Fruit fly (Drosophila melanogaster): Measurements from ENCODE around the gene LManII.
A peak's percentile ranks its signal among the peaks of the same experiment; 100 is the strongest.

Gene LManII

dm6 chr2L:10430802-10431476, 26.5 kb upstream of the LManII start, which contains the start of the genes Bug22 and TfIIB (continued):
- peak; percentile 26 for TF ChIP-seq CG4282 (GFP tag; optimal IDR thresholded peaks at IDR 0.05)
- no peak for TF ChIP-seq Dip2 (GFP tag; IDR thresholded peaks at IDR 0.05)
- TF ChIP-seq Dip3 (GFP tag; optimal IDR thresholded peaks at IDR 0.05): peak; percentile 70
- TF ChIP-seq chif (GFP tag; optimal IDR thresholded peaks at IDR 0.05): peak; percentile 35 to 41
- peak; percentile 11 for TF ChIP-seq wek (GFP tag; optimal IDR thresholded peaks at IDR 0.05)
- TF ChIP-seq CG5180 (GFP tag; optimal IDR thresholded peaks at IDR 0.05): no peak
- TF ChIP-seq CG7556 (GFP tag; optimal IDR thresholded peaks at IDR 0.05): peak; percentile 69
- peak; percentile 89 for TF ChIP-seq MBD-R2 (GFP tag; IDR thresholded peaks at IDR 0.05)
- TF ChIP-seq B-H1 (GFP tag; IDR thresholded peaks at IDR 0.05): peak; percentile 43; the same call in 1 of the 3 replicates
- peak; percentile 70 for TF ChIP-seq CG14441 (GFP tag; IDR thresholded peaks at IDR 0.05)
- no peak for TF ChIP-seq dimm (GFP tag; IDR thresholded peaks at IDR 0.05)
- no peak for TF ChIP-seq da (GFP tag; optimal IDR thresholded peaks at IDR 0.05)
- TF ChIP-seq gsb-n (tag; optimal IDR thresholded peaks at IDR 0.05): no peak
- no peak for TF ChIP-seq peb (GFP tag; IDR thresholded peaks at IDR 0.05)
- TF ChIP-seq stc (GFP tag; IDR thresholded peaks at IDR 0.05): peak; percentile 65
- no peak for TF ChIP-seq D (optimal IDR thresholded peaks at IDR 0.05)
- peak; percentile 23 for TF ChIP-seq D (GFP tag; optimal IDR thresholded peaks at IDR 0.05)
- TF ChIP-seq Hsf (GFP tag; optimal IDR thresholded peaks at IDR 0.05): peak; percentile 74
- peak; percentile 86 for TF ChIP-seq slbo (GFP tag; IDR thresholded peaks at IDR 0.05)
- peak; percentile 68 for TF ChIP-seq CG17359 (tag; optimal IDR thresholded peaks at IDR 0.05)
- TF ChIP-seq CG31441 (GFP tag; IDR thresholded peaks at IDR 0.05): peak; percentile 79
- TF ChIP-seq CG15601 (tag; optimal IDR thresholded peaks at IDR 0.05): peak; percentile 61
- peak; percentile 35 for TF ChIP-seq CG33213 (GFP tag; optimal IDR thresholded peaks at IDR 0.05)
- TF ChIP-seq CG17186 (GFP tag; optimal IDR thresholded peaks at IDR 0.05): no peak
- TF ChIP-seq CG7357 (GFP tag; IDR thresholded peaks at IDR 0.05): no peak
- peak; percentile 73 for TF ChIP-seq grau (tag; optimal IDR thresholded peaks at IDR 0.05)
- TF ChIP-seq usp (GFP tag; optimal IDR thresholded peaks at IDR 0.05): no peak
- peak; percentile 51 for TF ChIP-seq Nf-YB (GFP tag; optimal IDR thresholded peaks at IDR 0.05)
- peak; percentile 80 for TF ChIP-seq CG10543 (GFP tag; optimal IDR thresholded peaks at IDR 0.05)
- TF ChIP-seq bcd (GFP tag; optimal IDR thresholded peaks at IDR 0.05): no peak
- TF ChIP-seq Oli (tag; optimal IDR thresholded peaks at IDR 0.05): no peak
- TF ChIP-seq CG9876 (GFP tag; optimal IDR thresholded peaks at IDR 0.05): peak; percentile 41
- TF ChIP-seq Tbp (GFP tag; optimal IDR thresholded peaks at IDR 0.05): no peak
- TF ChIP-seq CG13775 (GFP tag; optimal IDR thresholded peaks at IDR 0.05): peak; percentile 77
- no peak for TF ChIP-seq Nf-YA (GFP tag; IDR thresholded peaks at IDR 0.05)
- peak; percentile 50 for TF ChIP-seq Abd-B (GFP tag; optimal IDR thresholded peaks at IDR 0.05)
- no peak for TF ChIP-seq CG6175 (GFP tag; IDR thresholded peaks at IDR 0.05)
- no peak for TF ChIP-seq hbn (GFP tag; IDR thresholded peaks at IDR 0.05; ENCODE audit: partially characterized antibody)
- peak; percentile 62 for TF ChIP-seq slou (GFP tag; optimal IDR thresholded peaks at IDR 0.05)
- peak; percentile 26 for TF ChIP-seq CG33557 (GFP tag; optimal IDR thresholded peaks at IDR 0.05)
- peak; percentile 58; the same call in 1 of the 2 replicates for TF ChIP-seq CG11247 (GFP tag; IDR thresholded peaks at IDR 0.05)
- no peak for TF ChIP-seq H15 (GFP tag; IDR thresholded peaks at IDR 0.05)
- TF ChIP-seq fd96Cb (tag; optimal IDR thresholded peaks at IDR 0.05): peak; percentile 29
- 0 out of 2 replicates have a peak, but pooled peaks have one; percentile 12 for TF ChIP-seq CG16779 (GFP tag; IDR thresholded peaks at IDR 0.05)
- TF ChIP-seq CG4854 (GFP tag; optimal IDR thresholded peaks at IDR 0.05): peak; percentile 51
- TF ChIP-seq CG7987 (GFP tag; optimal IDR thresholded peaks at IDR 0.05): peak; percentile 25
- TF ChIP-seq ab (GFP tag; optimal IDR thresholded peaks at IDR 0.05): no peak
- TF ChIP-seq Xbp1 (GFP tag; optimal IDR thresholded peaks at IDR 0.05): peak; percentile 83
- TF ChIP-seq CG1603 (tag; optimal IDR thresholded peaks at IDR 0.05): peak; percentile 99
- peak; percentile 66; the same call in 2 of the 3 replicates for TF ChIP-seq Aef1 (GFP tag; IDR thresholded peaks at IDR 0.05)
- TF ChIP-seq kay (GFP tag; optimal IDR thresholded peaks at IDR 0.05): peak; percentile 36

Data from whole organism, embryonic.